Worm (Caenorhabditis elegans): ENCODE data around the gene Y110A2AL.9.
A peak's percentile ranks its signal among the peaks of the same experiment; 100 is the strongest.

Y110A2AL.9 gene

ce11 chrII:2888957-2889630 lies 22.7 kb upstream of the Y110A2AL.9 start, which contains the start of gene pinn-1 (continued):
- TF ChIP-seq tbx-9 (tag; optimal IDR thresholded peaks at IDR 0.05; ENCODE audit: borderline replicate concordance) (no peak), tbp1 (GFP tag; optimal IDR thresholded peaks at IDR 0.05) (peak; percentile 66), akir-1 (GFP tag; optimal IDR thresholded peaks at IDR 0.05) (no peak), aptf-2 (GFP tag; conservative IDR thresholded peaks at IDR 0.05) (peak; percentile 75; the same call in 1 of the 2 replicates), ztf-26 (tag; optimal IDR thresholded peaks at IDR 0.05) (peak; percentile 69), T26A5.8 (tag; optimal IDR thresholded peaks at IDR 0.05) (no peak), nfya-2 (GFP tag; IDR thresholded peaks at IDR 0.05) (no peak), K12H6.12 (tag; optimal IDR thresholded peaks at IDR 0.05) (peak; percentile 82), snpc-1.3 (tag; optimal IDR thresholded peaks at IDR 0.05; ENCODE audit: insufficient read depth) (no peak), nhr-80 (tag; optimal IDR thresholded peaks at IDR 0.05) (peak; percentile 4), lsy-27 (tag; optimal IDR thresholded peaks at IDR 0.05; ENCODE audit: borderline replicate concordance, insufficient read depth) (no peak), ztf-22 (GFP tag; optimal IDR thresholded peaks at IDR 0.05) (peak; percentile 30), mxl-1 (tag; optimal IDR thresholded peaks at IDR 0.05) (no peak), ceh-100 (GFP tag; IDR thresholded peaks at IDR 0.05) (peak; percentile 85), attf-5 (GFP tag; optimal IDR thresholded peaks at IDR 0.05) (peak; percentile 75), lin-40 (tag; optimal IDR thresholded peaks at IDR 0.05) (peak; percentile 82), ceh-79 (tag; optimal IDR thresholded peaks at IDR 0.05) (peak; percentile 59), ceh-40 (GFP tag; IDR thresholded peaks at IDR 0.05) (no peak), nhr-179 (tag; optimal IDR thresholded peaks at IDR 0.05) (no peak), ztf-3 (GFP tag; optimal IDR thresholded peaks at IDR 0.05) (no peak), egrh-3 (GFP tag; IDR thresholded peaks at IDR 0.05) (peak; percentile 52; the same call in 1 of the 2 replicates), lag-1 (GFP tag; IDR thresholded peaks at IDR 0.05) (no peak), sea-2 (GFP tag; IDR thresholded peaks at IDR 0.05) (no peak), xnd-1 (tag; optimal IDR thresholded peaks at IDR 0.05) (peak; percentile 37), T07F8.4 (tag; optimal IDR thresholded peaks at IDR 0.05) (no peak), lin-26 (GFP tag; IDR thresholded peaks at IDR 0.05) (peak; percentile 66), C17E4.6 (GFP tag; IDR thresholded peaks at IDR 0.05) (0 out of 2 replicates have a peak, but pooled peaks have one; percentile 37), ZK185.1 (tag; optimal IDR thresholded peaks at IDR 0.05; ENCODE audit: poor library complexity, severe bottlenecking) (no peak), D2030.7 (GFP tag; IDR thresholded peaks at IDR 0.05) (peak; percentile 90), efl-1 (GFP tag; optimal IDR thresholded peaks at IDR 0.05) (peak; percentile 52), madf-10 (tag; optimal IDR thresholded peaks at IDR 0.05) (peak; percentile 69), pbrm-1 (GFP tag; IDR thresholded peaks at IDR 0.05) (peak; percentile 92), attf-6 (GFP tag; IDR thresholded peaks at IDR 0.05) (no peak), mel-28 (tag; optimal IDR thresholded peaks at IDR 0.05; ENCODE audit: borderline replicate concordance) (peak; percentile 66), die-1 (tag; optimal IDR thresholded peaks at IDR 0.05) (no peak), mcd-1 (GFP tag; IDR thresholded peaks at IDR 0.05) (peak; percentile 99), B0019.2 (GFP tag; conservative IDR thresholded peaks at IDR 0.05) (peak; percentile 63; the same call in 1 of the 2 replicates), F52B5.7 (tag; optimal IDR thresholded peaks at IDR 0.05) (peak; percentile 72), ekl-4 (GFP tag; IDR thresholded peaks at IDR 0.05) (peak; percentile 68), ets-4 (GFP tag; optimal IDR thresholded peaks at IDR 0.05) (no peak), F57C9.4 (tag; optimal IDR thresholded peaks at IDR 0.05) (peak; percentile 61), mes-4 (tag; optimal IDR thresholded peaks at IDR 0.05) (no peak), let-607 (tag; optimal IDR thresholded peaks at IDR 0.05) (no peak), dox-1 (GFP tag; IDR thresholded peaks at IDR 0.05) (peak; percentile 94), ama-1 (optimal IDR thresholded peaks at IDR 0.05) (no peak), ama-1 (GFP tag; optimal IDR thresholded peaks at IDR 0.05) (no peak), unc-62 (GFP tag; optimal IDR thresholded peaks at IDR 0.05) (no peak), lin-54 (GFP tag; optimal IDR thresholded peaks at IDR 0.05) (peak; percentile 81)
